Fruit fly (Drosophila melanogaster) whole organism, embryonic: ENCODE data around the gene Mfe2.

Experiments
- C15 ChIP-seq: fragments of 200-800 bp; sonication (Bioruptor generic); IDR thresholded peaks from 3 replicates; pipeline ENCODE4 v1.3.6; 2022; ENCODE audit warnings: missing biosample characterization, missing genetic modification characterization
- CG1024 ChIP-seq: fragments of 200-800 bp; sonication (Bioruptor generic); IDR thresholded peaks from 2 replicates; pipeline ENCODE4 v1.3.6; 2022; ENCODE audit warnings: missing biosample characterization, missing genetic modification characterization
- CG12071 ChIP-seq: fragments of 200-800 bp; sonication (Bioruptor generic); optimal IDR thresholded peaks from 3 replicates; lab custom pipeline; 2018; ENCODE audit warnings: missing biosample characterization, mild to moderate bottlenecking, missing genetic modification characterization
- CG13287 ChIP-seq: fragments of 200-800 bp; sonication (Bioruptor generic); IDR thresholded peaks from 2 replicates; pipeline ENCODE4 v1.3.6; 2022; ENCODE audit warnings: missing biosample characterization, missing genetic modification characterization; ENCODE audit not compliant: partially characterized antibody
- CG13424 ChIP-seq: fragments of 200-800 bp; sonication (Bioruptor generic); optimal IDR thresholded peaks from 2 replicates; lab custom pipeline; 2019; ENCODE audit warnings: missing biosample characterization, mild to moderate bottlenecking, missing genetic modification characterization, moderate library complexity
- CG15479 ChIP-seq: fragments of 200-800 bp; sonication (Bioruptor generic); optimal IDR thresholded peaks from 3 replicates; lab custom pipeline; 2019; ENCODE audit warnings: missing biosample characterization, mild to moderate bottlenecking, missing genetic modification characterization, moderate library complexity
- CG1602 ChIP-seq: fragments of 200-800 bp; sonication (Bioruptor generic); optimal IDR thresholded peaks from 3 replicates; lab custom pipeline; 2016; ENCODE audit warnings: missing biosample characterization, missing genetic modification characterization
- CG16813 ChIP-seq: fragments of 200-800 bp; sonication (Bioruptor generic); IDR thresholded peaks from 3 replicates; pipeline ENCODE4 v1.3.6; 2022; ENCODE audit warnings: missing biosample characterization, missing genetic modification characterization; ENCODE audit not compliant: partially characterized antibody
- CG17612 ChIP-seq: fragments of 200-800 bp; sonication (Bioruptor generic); IDR thresholded peaks from 2 replicates; pipeline ENCODE4 v1.3.6; 2022; ENCODE audit warnings: missing biosample characterization, missing genetic modification characterization
- CG18011 ChIP-seq: fragments of 200-800 bp; sonication (Bioruptor generic); optimal IDR thresholded peaks from 2 replicates; lab custom pipeline; 2017; ENCODE audit warnings: missing biosample characterization, missing genetic modification characterization, mild to moderate bottlenecking, moderate library complexity, missing genotype
- CG2199 ChIP-seq: fragments of 200-800 bp; sonication (Bioruptor generic); IDR thresholded peaks from 3 replicates; pipeline ENCODE4 v1.3.6; 2022; ENCODE audit warnings: missing biosample characterization, missing genetic modification characterization
- CG2678 ChIP-seq: fragments of 200-800 bp; sonication (Bioruptor generic); optimal IDR thresholded peaks from 3 replicates; lab custom pipeline; 2019; ENCODE audit warnings: missing biosample characterization, mild to moderate bottlenecking, missing genetic modification characterization, moderate library complexity
- CG2712 ChIP-seq: fragments of 200-800 bp; optimal IDR thresholded peaks from 3 replicates; lab custom pipeline; 2019; ENCODE audit warnings: missing biosample characterization, mild to moderate bottlenecking, missing genetic modification characterization, moderate library complexity
- CG31441 ChIP-seq: fragments of 200-800 bp; sonication (Bioruptor generic); IDR thresholded peaks from 2 replicates; pipeline ENCODE4 v1.3.6; 2022; ENCODE audit warnings: missing biosample characterization, missing genetic modification characterization
- CG34422 ChIP-seq: fragments of 200-800 bp; sonication (Bioruptor generic); IDR thresholded peaks from 3 replicates; pipeline ENCODE4 v1.3.6; 2022; ENCODE audit warnings: missing biosample characterization, missing genetic modification characterization
- CG4328 ChIP-seq: fragments of 200-800 bp; sonication (Bioruptor generic); optimal IDR thresholded peaks from 3 replicates; lab custom pipeline; 2017; ENCODE audit warnings: missing biosample characterization, missing genetic modification reagents, missing genetic modification characterization
- CG5953 ChIP-seq: fragments of 200-800 bp; sonication (Bioruptor generic); IDR thresholded peaks from 2 replicates; pipeline ENCODE4 v1.3.6; 2022; ENCODE audit warnings: missing biosample characterization, missing genetic modification characterization
- CG6175 ChIP-seq: fragments of 200-800 bp; sonication (Bioruptor generic); IDR thresholded peaks from 3 replicates; pipeline ENCODE4 v1.3.6; 2022; ENCODE audit warnings: missing biosample characterization, missing genetic modification characterization
- CG7786 ChIP-seq: fragments of 200-800 bp; sonication (Bioruptor generic); optimal IDR thresholded peaks from 2 replicates; lab custom pipeline; 2016; ENCODE audit warnings: missing biosample characterization, missing genetic modification characterization
- CG7839 ChIP-seq: fragments of 200-800 bp; sonication (Bioruptor generic); optimal IDR thresholded peaks from 3 replicates; lab custom pipeline; 2018; ENCODE audit warnings: missing biosample characterization, mild to moderate bottlenecking, missing genetic modification characterization, moderate library complexity
- CG7928 ChIP-seq: fragments of 200-800 bp; sonication (Bioruptor generic); optimal IDR thresholded peaks from 2 replicates; lab custom pipeline; 2017; ENCODE audit warnings: missing biosample characterization, mild to moderate bottlenecking, missing genetic modification characterization
- CG7987 ChIP-seq: fragments of 200-800 bp; sonication (Bioruptor generic); optimal IDR thresholded peaks from 2 replicates; lab custom pipeline; 2018; ENCODE audit warnings: missing biosample characterization, mild to moderate bottlenecking, missing genetic modification characterization, moderate library complexity
- CTCF ChIP-seq: fragments of 200-800 bp; sonication (Bioruptor generic); optimal IDR thresholded peaks from 2 replicates; lab custom pipeline; 2017; ENCODE audit warnings: missing biosample characterization, mild to moderate bottlenecking, missing genetic modification characterization, moderate library complexity
- Chrac-16 ChIP-seq: fragments of 200-800 bp; sonication (Bioruptor generic); optimal IDR thresholded peaks from 3 replicates; lab custom pipeline; 2016; ENCODE audit warnings: missing biosample characterization, missing genetic modification characterization
- CkIIα-i1 ChIP-seq: fragments of 200-800 bp; sonication (Bioruptor generic); IDR thresholded peaks from 2 replicates; pipeline ENCODE4 v1.3.6; 2022; ENCODE audit warnings: missing biosample characterization, missing genetic modification characterization
- Eip74EF ChIP-seq, 2 experiments: fragments of 200-800 bp in 1 of 2; fragments of >200 bp in 1 of 2; sonication (Bioruptor generic) in 1 of 2; optimal IDR thresholded peaks; 2 replicates each; lab custom pipeline; 2017 to 2019; ENCODE audit warnings: missing biosample characterization in 2 of 2, missing genetic modification characterization in 2 of 2, mild to moderate bottlenecking in 1 of 2, moderate library complexity in 1 of 2
- HLH3B ChIP-seq: fragments of 200-800 bp; sonication (Bioruptor generic); IDR thresholded peaks from 2 replicates; pipeline ENCODE4 v1.3.6; 2022; ENCODE audit warnings: missing biosample characterization, missing genetic modification characterization
- Side ChIP-seq: fragments of 200-800 bp; sonication (Bioruptor generic); optimal IDR thresholded peaks from 2 replicates; lab custom pipeline; 2016; ENCODE audit warnings: missing biosample characterization, missing genetic modification characterization
- Sin3A ChIP-seq: fragments of >200 bp; optimal IDR thresholded peaks from 2 replicates; lab custom pipeline; 2018
- Sry-δ ChIP-seq: fragments of 200-800 bp; sonication (Bioruptor generic); optimal IDR thresholded peaks from 2 replicates; lab custom pipeline; 2016; ENCODE audit warnings: missing biosample characterization, missing genetic modification characterization
- YL-1 ChIP-seq: fragments of 200-800 bp; sonication (Bioruptor generic); optimal IDR thresholded peaks from 3 replicates; lab custom pipeline; 2017; ENCODE audit warnings: missing biosample characterization, mild to moderate bottlenecking, missing genetic modification characterization
- ash1 ChIP-seq: fragments of 200-800 bp; sonication (Bioruptor generic); optimal IDR thresholded peaks from 2 replicates; lab custom pipeline; 2018; ENCODE audit warnings: missing biosample characterization, mild to moderate bottlenecking, missing genetic modification characterization
- bab2 ChIP-seq: fragments of 200-800 bp; sonication (Bioruptor generic); optimal IDR thresholded peaks from 2 replicates; lab custom pipeline; 2016; ENCODE audit warnings: missing biosample characterization, missing genetic modification characterization
- br ChIP-seq: fragments of >200 bp; optimal IDR thresholded peaks from 2 replicates; lab custom pipeline; 2017
- caup ChIP-seq: fragments of 200-800 bp; sonication (Bioruptor generic); optimal IDR thresholded peaks from 3 replicates; lab custom pipeline; 2017; ENCODE audit warnings: missing biosample characterization, mild to moderate bottlenecking, missing genetic modification characterization, moderate library complexity; ENCODE audit not compliant: severe bottlenecking
- cg ChIP-seq: fragments of 200-800 bp; sonication (Bioruptor generic); optimal IDR thresholded peaks from 3 replicates; lab custom pipeline; 2019; ENCODE audit warnings: missing biosample characterization, mild to moderate bottlenecking, missing genetic modification characterization, moderate library complexity
- croc ChIP-seq: fragments of 200-800 bp; sonication (Bioruptor generic); conservative IDR thresholded peaks from 3 replicates; pipeline ENCODE4 v1.3.6; 2022; ENCODE audit warnings: missing biosample characterization, missing genetic modification characterization
- dimm ChIP-seq: fragments of 200-800 bp; sonication (Bioruptor generic); IDR thresholded peaks from 2 replicates; pipeline ENCODE4 v1.3.6; 2022; ENCODE audit warnings: missing biosample characterization, missing genetic modification characterization
- dysf ChIP-seq: fragments of 200-800 bp; sonication (Bioruptor generic); IDR thresholded peaks from 3 replicates; pipeline ENCODE4 v1.3.6; 2022; ENCODE audit warnings: missing biosample characterization, missing genetic modification characterization
- gro ChIP-seq: fragments of 200-800 bp; sonication (Bioruptor generic); optimal IDR thresholded peaks from 2 replicates; lab custom pipeline; 2016; ENCODE audit warnings: missing biosample characterization, missing genetic modification characterization
- her ChIP-seq: fragments of 200-800 bp; sonication (Bioruptor generic); optimal IDR thresholded peaks from 2 replicates; lab custom pipeline; 2016; ENCODE audit warnings: missing biosample characterization, missing genetic modification characterization
- hth ChIP-seq: fragments of >200 bp; optimal IDR thresholded peaks from 2 replicates; lab custom pipeline; 2017; ENCODE audit warnings: inconsistent platforms
- insv ChIP-seq, 2 experiments: fragments of 200-800 bp; sonication (Bioruptor generic); optimal IDR thresholded peaks; 3 replicates each; lab custom pipeline; 2016 to 2018; ENCODE audit warnings: missing biosample characterization in 2 of 2, missing genetic modification characterization in 2 of 2
- jing ChIP-seq: fragments of 200-800 bp; sonication (Bioruptor generic); optimal IDR thresholded peaks from 2 replicates; lab custom pipeline; 2018; ENCODE audit warnings: missing biosample characterization, mild to moderate bottlenecking, missing genetic modification characterization
- klu ChIP-seq: fragments of 200-800 bp; sonication (Bioruptor generic); IDR thresholded peaks from 2 replicates; pipeline ENCODE4 v1.3.6; 2022; ENCODE audit warnings: missing biosample characterization, missing genetic modification characterization
- nerfin-1 ChIP-seq: fragments of 200-800 bp; sonication (Bioruptor generic); optimal IDR thresholded peaks from 3 replicates; lab custom pipeline; 2019; ENCODE audit warnings: missing biosample characterization, mild to moderate bottlenecking, missing genetic modification characterization, moderate library complexity
- nerfin-2 ChIP-seq: fragments of 200-800 bp; sonication (Bioruptor generic); IDR thresholded peaks from 2 replicates; pipeline ENCODE4 v1.3.6; 2022; ENCODE audit warnings: missing biosample characterization, missing genetic modification characterization; ENCODE audit not compliant: partially characterized antibody
- onecut ChIP-seq: fragments of 200-800 bp; sonication (Bioruptor generic); IDR thresholded peaks from 2 replicates; pipeline ENCODE4 v1.3.6; 2022; ENCODE audit warnings: missing biosample characterization, missing genetic modification characterization
- peb ChIP-seq: fragments of 200-800 bp; sonication (Bioruptor generic); IDR thresholded peaks from 2 replicates; pipeline ENCODE4 v1.3.6; 2022; ENCODE audit warnings: missing biosample characterization, missing genetic modification characterization
- pfk ChIP-seq: fragments of 200-800 bp; sonication (Bioruptor generic); optimal IDR thresholded peaks from 2 replicates; lab custom pipeline; 2018; ENCODE audit warnings: missing biosample characterization, mild to moderate bottlenecking, missing genetic modification characterization, moderate library complexity
- ro ChIP-seq: fragments of 200-800 bp; sonication (Bioruptor generic); IDR thresholded peaks from 2 replicates; pipeline ENCODE4 v1.3.6; 2022; ENCODE audit warnings: missing biosample characterization, missing genetic modification characterization
- zen ChIP-seq: fragments of 200-800 bp; sonication (Bioruptor generic); optimal IDR thresholded peaks from 3 replicates; lab custom pipeline; 2018; ENCODE audit warnings: missing biosample characterization, mild to moderate bottlenecking, missing genetic modification characterization, moderate library complexity

Gene Mfe2

DNA sequence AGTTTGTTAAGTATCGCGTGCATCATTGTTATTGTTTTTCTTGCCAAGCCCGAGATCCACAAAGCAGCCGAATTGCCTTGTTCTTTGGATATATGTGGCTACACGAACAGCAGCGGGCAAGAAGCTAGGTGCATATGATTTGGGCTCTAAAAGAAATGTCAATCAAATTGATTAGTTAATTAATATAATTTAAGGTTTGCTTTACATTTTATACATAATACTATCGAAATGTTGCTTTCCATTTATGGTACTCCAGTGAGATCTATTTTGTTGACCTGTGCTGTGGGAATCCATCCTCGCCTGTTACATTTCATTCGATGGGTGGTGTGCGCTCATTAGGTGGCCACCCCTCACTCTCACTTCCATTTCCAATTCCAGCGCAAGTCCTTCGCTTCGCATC lies 7.3 kb upstream of the Mfe2 start (continued):
- TF ChIP-seq peb (GFP tag; lab: Robert Waterston, UW) (peak; percentile 56; the same call in 1 of the 2 replicates), insv (GFP tag; optimal IDR thresholded peaks at IDR 0.05; lab: Kevin White, UChicago) (no peak), CG2712 (tag; lab: Kevin White, UChicago) (peak; percentile 86), br (lab: Kevin White, UChicago) (no peak), nerfin-1 (tag; lab: Kevin White, UChicago) (peak; percentile 75), ro (GFP tag; lab: Robert Waterston, UW) (peak; percentile 52; the same call in 1 of the 2 replicates), Side (peak; percentile 30), C15 (GFP tag; lab: Robert Waterston, UW) (0 out of 3 replicates have a peak, but pooled peaks have one; percentile 13), CG1602 (GFP tag; lab: Kevin White, UChicago) (peak; percentile 73), CG7786 (GFP tag; lab: Kevin White, UChicago) (peak; percentile 24), her (GFP tag; lab: Kevin White, UChicago) (no peak), jing (GFP tag; lab: Kevin White, UChicago) (peak; percentile 68), HLH3B (peak; percentile 79), Chrac-16 (GFP tag; lab: Kevin White, UChicago) (peak; percentile 70), klu (peak; percentile 66), bab2 (GFP tag; lab: Kevin White, UChicago) (peak; percentile 46), CG2199 (0 out of 3 replicates have a peak, but pooled peaks have one; percentile 56), nerfin-2 (GFP tag; lab: Robert Waterston, UW) (no peak), CG15479 (GFP tag; lab: Kevin White, UChicago) (no peak), CG7839 (tag; lab: Kevin White, UChicago) (peak; percentile 87), Eip74EF (GFP tag; optimal IDR thresholded peaks at IDR 0.05; lab: Kevin White, UChicago) (peak in 1 of 2 experiments; percentile 64), cg (GFP tag; lab: Kevin White, UChicago) (no peak), zen (tag; lab: Kevin White, UChicago) (peak; percentile 81), CG34422 (GFP tag; lab: Robert Waterston, UW) (peak; percentile 83), CG18011 (peak; percentile 14), CG31441 (GFP tag; lab: Robert Waterston, UW) (peak; percentile 84), CG12071 (GFP tag; lab: Kevin White, UChicago) (peak; percentile 65), CG16813 (GFP tag; lab: Robert Waterston, UW) (no peak), croc (GFP tag; lab: Robert Waterston, UW) (peak; percentile 67), CG1024 (GFP tag; lab: Robert Waterston, UW) (peak; percentile 58; the same call in 1 of the 2 replicates), CG6175 (GFP tag; lab: Robert Waterston, UW) (no peak), CG7928 (GFP tag; lab: Kevin White, UChicago) (no peak), CG13424 (tag; lab: Kevin White, UChicago) (peak; percentile 82), gro (GFP tag; lab: Kevin White, UChicago) (peak; percentile 44), caup (peak; percentile 73), CG5953 (no peak), CG2678 (tag; lab: Kevin White, UChicago) (peak; percentile 86), CG17612 (GFP tag; lab: Robert Waterston, UW) (peak; percentile 28; the same call in 1 of the 2 replicates), dimm (no peak), hth (lab: Kevin White, UChicago) (no peak), CG7987 (peak; percentile 18), Sin3A (lab: Kevin White, UChicago) (no peak), pfk (no peak), ash1 (GFP tag; lab: Kevin White, UChicago) (no peak), CG4328 (GFP tag; lab: Kevin White, UChicago) (peak; percentile 1), CkIIα-i1 (GFP tag; lab: Robert Waterston, UW) (no peak; the same call in 1 of the 2 replicates), Sry-δ (peak; percentile 15), YL-1 (no peak), CTCF (no peak), dysf (GFP tag; lab: Robert Waterston, UW) (peak; percentile 83), onecut (GFP tag; lab: Robert Waterston, UW) (peak; percentile 79), CG13287 (GFP tag; lab: Robert Waterston, UW) (no peak)
